Fruit fly (Drosophila melanogaster) Kc167 (cell line): ENCODE data around the gene AlaRS.

Source experiments
- Myc ChIP-seq: fragments of >200 bp; optimal IDR thresholded peaks from 2 replicates; lab custom pipeline; 2017; ENCODE audit warnings: missing external identifiers
- h ChIP-seq: fragments of >200 bp; optimal IDR thresholded peaks from 3 replicates; lab custom pipeline; 2018; ENCODE audit warnings: missing external identifiers
- insv ChIP-seq: fragments of >200 bp; optimal IDR thresholded peaks from 3 replicates; lab custom pipeline; 2018; ENCODE audit warnings: missing external identifiers
- psq ChIP-seq: fragments of >200 bp; optimal IDR thresholded peaks from 2 replicates; lab custom pipeline; 2017; ENCODE audit warnings: missing external identifiers
- ttk ChIP-seq: sonication (Bioruptor generic); optimal IDR thresholded peaks from 2 replicates; lab custom pipeline; 2017; ENCODE audit warnings: missing external identifiers

DNA sequence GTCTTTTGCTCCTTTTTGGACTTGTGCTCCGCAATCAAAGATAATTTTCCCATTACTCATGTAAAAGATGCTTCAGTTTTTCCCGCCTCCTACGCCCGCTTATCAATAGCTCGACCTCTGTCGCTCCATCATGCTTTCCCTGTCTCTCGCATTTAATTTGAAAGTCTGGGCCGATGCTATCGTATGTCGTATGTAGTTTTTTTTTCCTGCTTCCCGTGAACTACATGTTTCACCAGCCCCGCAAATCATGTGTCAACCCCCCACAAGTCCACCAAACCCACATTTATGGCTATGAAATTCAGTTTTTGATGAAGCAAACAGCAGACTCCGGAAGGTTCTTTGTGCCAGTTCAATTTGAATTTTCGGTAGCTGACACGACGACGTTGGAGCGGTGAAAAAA, 39.2 kb downstream of the AlaRS start, which contains the start of gene CG14273:
- TF ChIP-seq psq (lab: Kevin White, UChicago), result no peak
- no peak for TF ChIP-seq insv
- no peak for TF ChIP-seq h
- no peak for TF ChIP-seq Myc (lab: Kevin White, UChicago)
- TF ChIP-seq ttk (lab: Kevin White, UChicago), result no peak
